Worm (Caenorhabditis elegans): Measurements from ENCODE around the gene F54E12.2.
A peak's percentile ranks its signal among the peaks of the same experiment; 100 is the strongest.

- no peak for TF ChIP-seq ztf-4 (tag; optimal IDR thresholded peaks at IDR 0.05)
- no peak for TF ChIP-seq aly-2 (tag; optimal IDR thresholded peaks at IDR 0.05)
- TF ChIP-seq nhr-11 (tag; optimal IDR thresholded peaks at IDR 0.05), result no peak
- no peak for TF ChIP-seq elt-3 (tag; optimal IDR thresholded peaks at IDR 0.05)
- no peak for TF ChIP-seq lin-13 (GFP tag; optimal IDR thresholded peaks at IDR 0.05)
- TF ChIP-seq fos-1 (tag; optimal IDR thresholded peaks at IDR 0.05), result peak; percentile 97
- no peak for TF ChIP-seq ztf-11 (tag; optimal IDR thresholded peaks at IDR 0.05)
- TF ChIP-seq nhr-10 (tag; optimal IDR thresholded peaks at IDR 0.05), result no peak
- peak; percentile 33 for TF ChIP-seq gmeb-1 (tag; optimal IDR thresholded peaks at IDR 0.05)
- no peak for TF ChIP-seq unc-62 (GFP tag; optimal IDR thresholded peaks at IDR 0.05)
Measured at ce11 chrIV:11284102-11284531, 52.9 kb downstream of the F54E12.2 start.
